Fruit fly (Drosophila melanogaster) whole organism, embryonic: Measurements from ENCODE around the gene RluA-1.

ENCODE experiments used
- Asciz ChIP-seq: fragments of 200-800 bp; sonication (Bioruptor generic); optimal IDR thresholded peaks from 2 replicates; lab custom pipeline; 2017; ENCODE audit warnings: missing biosample characterization, mild to moderate bottlenecking, missing genetic modification characterization, missing genetic modification reagents
- Atf-2 ChIP-seq: fragments of 200-800 bp; sonication (Bioruptor generic); optimal IDR thresholded peaks from 2 replicates; lab custom pipeline; 2016; ENCODE audit warnings: missing biosample characterization, missing genetic modification characterization
- CG10147 ChIP-seq: fragments of 200-800 bp; sonication (Bioruptor generic); optimal IDR thresholded peaks from 2 replicates; lab custom pipeline; 2019; ENCODE audit warnings: missing biosample characterization, mild to moderate bottlenecking, missing genetic modification characterization, moderate library complexity
- CG11247 ChIP-seq: fragments of 200-800 bp; sonication (Bioruptor generic); IDR thresholded peaks from 2 replicates; pipeline ENCODE4 v1.3.6; 2022; ENCODE audit warnings: missing biosample characterization, missing genetic modification characterization
- CG12155 ChIP-seq: fragments of 200-800 bp; sonication (Bioruptor generic); optimal IDR thresholded peaks from 3 replicates; lab custom pipeline; 2016; ENCODE audit warnings: missing biosample characterization, missing genetic modification characterization
- CG1233 ChIP-seq: fragments of 200-800 bp; sonication (Bioruptor generic); optimal IDR thresholded peaks from 4 replicates; lab custom pipeline; 2018; ENCODE audit warnings: missing biosample characterization, mild to moderate bottlenecking, missing genetic modification characterization
- CG13894 ChIP-seq: fragments of 200-800 bp; sonication (Bioruptor generic); optimal IDR thresholded peaks from 3 replicates; lab custom pipeline; 2018; ENCODE audit warnings: missing biosample characterization, mild to moderate bottlenecking, missing genetic modification characterization, moderate library complexity
- CG14965 ChIP-seq: fragments of 200-800 bp; sonication (Bioruptor generic); optimal IDR thresholded peaks from 2 replicates; lab custom pipeline; 2016; ENCODE audit warnings: missing biosample characterization, missing genetic modification characterization, borderline replicate concordance
- CG15514 ChIP-seq: fragments of 200-800 bp; sonication (Bioruptor generic); optimal IDR thresholded peaks from 3 replicates; lab custom pipeline; 2017; ENCODE audit warnings: missing biosample characterization, missing genetic modification characterization, mild to moderate bottlenecking, moderate library complexity, missing genetic modification reagents
- CG1602 ChIP-seq: fragments of 200-800 bp; sonication (Bioruptor generic); optimal IDR thresholded peaks from 3 replicates; lab custom pipeline; 2016; ENCODE audit warnings: missing biosample characterization, missing genetic modification characterization
- CG1603 ChIP-seq: fragments of 200-800 bp; sonication (Bioruptor generic); optimal IDR thresholded peaks from 2 replicates; lab custom pipeline; 2019; ENCODE audit warnings: missing biosample characterization, mild to moderate bottlenecking, missing genetic modification characterization, moderate library complexity
- CG17361 ChIP-seq: fragments of 200-800 bp; sonication (Bioruptor generic); IDR thresholded peaks from 3 replicates; pipeline ENCODE4 v1.3.6; 2022; ENCODE audit warnings: missing biosample characterization, missing genetic modification characterization
- CG17568 ChIP-seq: fragments of 200-800 bp; sonication (Bioruptor generic); optimal IDR thresholded peaks from 2 replicates; lab custom pipeline; 2018; ENCODE audit warnings: missing biosample characterization, mild to moderate bottlenecking, missing genetic modification characterization, moderate library complexity
- CG2889 ChIP-seq: fragments of 200-800 bp; sonication (Bioruptor generic); IDR thresholded peaks from 3 replicates; pipeline ENCODE4 v1.3.6; 2022; ENCODE audit warnings: missing biosample characterization, missing genetic modification characterization
- CG3281 ChIP-seq: fragments of 200-800 bp; sonication (Bioruptor generic); optimal IDR thresholded peaks from 3 replicates; lab custom pipeline; 2017; ENCODE audit warnings: missing biosample characterization, mild to moderate bottlenecking, missing genetic modification characterization
- CG4328 ChIP-seq: fragments of 200-800 bp; sonication (Bioruptor generic); optimal IDR thresholded peaks from 3 replicates; lab custom pipeline; 2017; ENCODE audit warnings: missing biosample characterization, missing genetic modification reagents, missing genetic modification characterization
- CG43689 ChIP-seq: fragments of 200-800 bp; sonication (Bioruptor generic); IDR thresholded peaks from 2 replicates; pipeline ENCODE4 v1.3.6; 2022; ENCODE audit warnings: missing biosample characterization, missing genetic modification characterization
- CG6254 ChIP-seq: fragments of 200-800 bp; sonication (Bioruptor generic); optimal IDR thresholded peaks from 3 replicates; lab custom pipeline; 2017; ENCODE audit warnings: mild to moderate bottlenecking, missing biosample characterization, missing genetic modification reagents, missing genetic modification characterization
- CG8944 ChIP-seq: fragments of 200-800 bp; sonication (Bioruptor generic); optimal IDR thresholded peaks from 3 replicates; lab custom pipeline; 2016; ENCODE audit warnings: missing biosample characterization, missing genetic modification characterization
- CG9876 ChIP-seq: fragments of 200-800 bp; sonication (Bioruptor generic); optimal IDR thresholded peaks from 2 replicates; lab custom pipeline; 2016; ENCODE audit warnings: missing biosample characterization, missing genetic modification characterization
- CoRest ChIP-seq: fragments of 200-800 bp; sonication (Bioruptor generic); optimal IDR thresholded peaks from 3 replicates; lab custom pipeline; 2018; ENCODE audit warnings: missing biosample characterization, mild to moderate bottlenecking, missing genetic modification characterization, moderate library complexity
- Dek ChIP-seq: fragments of 200-800 bp; sonication (Bioruptor generic); optimal IDR thresholded peaks from 3 replicates; lab custom pipeline; 2019; ENCODE audit warnings: missing biosample characterization, mild to moderate bottlenecking, missing genetic modification characterization, moderate library complexity
- Dip2 ChIP-seq: fragments of 200-800 bp; sonication (Bioruptor generic); IDR thresholded peaks from 2 replicates; pipeline ENCODE4 v1.3.6; 2022; ENCODE audit warnings: missing biosample characterization, missing genetic modification characterization
- Elba2 ChIP-seq: fragments of 200-800 bp; sonication (Bioruptor generic); optimal IDR thresholded peaks from 3 replicates; lab custom pipeline; 2016; ENCODE audit warnings: missing biosample characterization, missing genetic modification characterization
- Fer2 ChIP-seq: fragments of 200-800 bp; sonication (Bioruptor generic); optimal IDR thresholded peaks from 2 replicates; lab custom pipeline; 2018; ENCODE audit warnings: missing biosample characterization, mild to moderate bottlenecking, missing genetic modification characterization, moderate library complexity
- HLH3B ChIP-seq: fragments of 200-800 bp; sonication (Bioruptor generic); IDR thresholded peaks from 2 replicates; pipeline ENCODE4 v1.3.6; 2022; ENCODE audit warnings: missing biosample characterization, missing genetic modification characterization
- Mes4 ChIP-seq: fragments of 200-800 bp; sonication (Bioruptor generic); optimal IDR thresholded peaks from 2 replicates; lab custom pipeline; 2016; ENCODE audit warnings: missing biosample characterization, missing genetic modification characterization
- Neu2 ChIP-seq: fragments of 200-800 bp; sonication (Bioruptor generic); optimal IDR thresholded peaks from 3 replicates; lab custom pipeline; 2016; ENCODE audit warnings: missing biosample characterization, missing genetic modification characterization, borderline replicate concordance
- Oaz ChIP-seq: fragments of 200-800 bp; sonication (Bioruptor generic); IDR thresholded peaks from 2 replicates; pipeline ENCODE4 v1.3.6; 2022; ENCODE audit warnings: missing biosample characterization, missing genetic modification characterization
- Scr ChIP-seq: fragments of 200-800 bp; sonication (Bioruptor generic); IDR thresholded peaks from 2 replicates; pipeline ENCODE4 v1.3.6; 2022; ENCODE audit warnings: missing biosample characterization, missing genetic modification characterization; ENCODE audit not compliant: partially characterized antibody
- Trl ChIP-seq, 3 experiments: fragments of >200 bp in 2 of 3; fragments of 200-800 bp in 1 of 3; sonication (Bioruptor generic) in 1 of 3; optimal IDR thresholded peaks; 2 replicates in 1 of 3; 3 replicates in 2 of 3; lab custom pipeline; 2016 to 2017; ENCODE audit warnings: missing biosample characterization in 1 of 3, missing genetic modification characterization in 1 of 3
- Xrp1 ChIP-seq: fragments of 200-800 bp; sonication (Bioruptor generic); IDR thresholded peaks from 2 replicates; pipeline ENCODE4 v1.3.6; 2022; ENCODE audit warnings: missing biosample characterization, missing genetic modification characterization
- az2 ChIP-seq: fragments of 200-800 bp; sonication (Bioruptor generic); optimal IDR thresholded peaks from 3 replicates; lab custom pipeline; 2016; ENCODE audit warnings: missing biosample characterization, missing genetic modification characterization
- chm ChIP-seq: fragments of 200-800 bp; sonication (Bioruptor generic); IDR thresholded peaks from 2 replicates; pipeline ENCODE4 v1.3.6; 2022; ENCODE audit warnings: missing biosample characterization, missing genetic modification characterization
- gcm ChIP-seq: fragments of 200-800 bp; sonication (Bioruptor generic); optimal IDR thresholded peaks from 2 replicates; lab custom pipeline; 2019; ENCODE audit warnings: missing biosample characterization, mild to moderate bottlenecking, missing genetic modification characterization, moderate library complexity
- hbn ChIP-seq: fragments of 200-800 bp; sonication (Bioruptor generic); IDR thresholded peaks from 2 replicates; pipeline ENCODE4 v1.3.6; 2022; ENCODE audit warnings: missing biosample characterization, missing genetic modification characterization; ENCODE audit not compliant: partially characterized antibody
- lilli ChIP-seq: fragments of 200-800 bp; sonication (Bioruptor generic); optimal IDR thresholded peaks from 3 replicates; lab custom pipeline; 2016; ENCODE audit warnings: missing biosample characterization, missing genetic modification characterization
- maf-S ChIP-seq: fragments of 200-800 bp; sonication (Bioruptor generic); optimal IDR thresholded peaks from 2 replicates; lab custom pipeline; 2016; ENCODE audit warnings: missing biosample characterization, missing genetic modification characterization
- onecut ChIP-seq: fragments of 200-800 bp; sonication (Bioruptor generic); IDR thresholded peaks from 2 replicates; pipeline ENCODE4 v1.3.6; 2022; ENCODE audit warnings: missing biosample characterization, missing genetic modification characterization
- peb ChIP-seq: fragments of 200-800 bp; sonication (Bioruptor generic); IDR thresholded peaks from 2 replicates; pipeline ENCODE4 v1.3.6; 2022; ENCODE audit warnings: missing biosample characterization, missing genetic modification characterization
- pho ChIP-seq: fragments of 200-800 bp; sonication (Bioruptor generic); optimal IDR thresholded peaks from 2 replicates; lab custom pipeline; 2016; ENCODE audit warnings: missing biosample characterization, missing genetic modification characterization
- psq ChIP-seq: fragments of 200-800 bp; sonication (Bioruptor generic); optimal IDR thresholded peaks from 2 replicates; lab custom pipeline; 2017; ENCODE audit warnings: missing biosample characterization, missing genetic modification characterization
- row ChIP-seq: fragments of 200-800 bp; sonication (Bioruptor generic); IDR thresholded peaks from 3 replicates; pipeline ENCODE4 v1.3.6; 2022; ENCODE audit warnings: missing biosample characterization, missing genetic modification characterization
- schlank ChIP-seq: fragments of 200-800 bp; sonication (Bioruptor generic); optimal IDR thresholded peaks from 2 replicates; lab custom pipeline; 2018; ENCODE audit warnings: missing biosample characterization, mild to moderate bottlenecking, missing genetic modification characterization
- sens-2 ChIP-seq: fragments of 200-800 bp; sonication (Bioruptor generic); IDR thresholded peaks from 2 replicates; pipeline ENCODE4 v1.3.6; 2022; ENCODE audit warnings: missing biosample characterization, missing genetic modification characterization
- sob ChIP-seq: fragments of 200-800 bp; sonication (Bioruptor generic); IDR thresholded peaks from 2 replicates; pipeline ENCODE4 v1.3.6; 2022; ENCODE audit warnings: missing biosample characterization, missing genetic modification characterization
- sug ChIP-seq: fragments of 200-800 bp; optimal IDR thresholded peaks from 2 replicates; lab custom pipeline; 2019; ENCODE audit warnings: missing biosample characterization, mild to moderate bottlenecking, missing genetic modification characterization, moderate library complexity
- tna ChIP-seq: fragments of 200-800 bp; sonication (Bioruptor generic); IDR thresholded peaks from 2 replicates; pipeline ENCODE4 v1.3.6; 2022; ENCODE audit warnings: missing biosample characterization, missing genetic modification characterization; ENCODE audit not compliant: partially characterized antibody
- toy ChIP-seq: fragments of 200-800 bp; sonication (Bioruptor generic); IDR thresholded peaks from 2 replicates; pipeline ENCODE4 v1.3.6; 2022; ENCODE audit warnings: missing biosample characterization, missing genetic modification characterization
- vvl ChIP-seq: fragments of 200-800 bp; sonication (Bioruptor generic); IDR thresholded peaks from 2 replicates; pipeline ENCODE4 v1.3.6; 2022; ENCODE audit warnings: missing biosample characterization, missing genetic modification characterization

RluA-1 gene

dm6 chr2L:10468388-10468787 lies 5.8 kb downstream of the RluA-1 start (continued):
- TF ChIP-seq CG43689 (GFP tag; lab: Robert Waterston, UW) = peak; percentile 32; the same call in 1 of the 2 replicates
- TF ChIP-seq sens-2 (GFP tag; lab: Robert Waterston, UW) = peak; percentile 29; the same call in 1 of the 2 replicates
- TF ChIP-seq vvl (GFP tag; lab: Robert Waterston, UW) = peak; percentile 81
- TF ChIP-seq CG6254 = peak; percentile 40
- TF ChIP-seq sob (GFP tag; lab: Robert Waterston, UW) = peak; percentile 57; the same call in 1 of the 2 replicates
- no peak for TF ChIP-seq Dek
- TF ChIP-seq CG15514 = peak; percentile 60
- TF ChIP-seq CG12155 (GFP tag; lab: Kevin White, UChicago) = peak; percentile 10
- no peak for TF ChIP-seq maf-S
- peak; percentile 64 for TF ChIP-seq Xrp1 (GFP tag; lab: Robert Waterston, UW)
- TF ChIP-seq chm = 0 out of 2 replicates have a peak, but pooled peaks have one; percentile 55
- peak; percentile 63 for TF ChIP-seq CoRest (tag; lab: Kevin White, UChicago)
- peak; percentile 37 for TF ChIP-seq CG4328 (GFP tag; lab: Kevin White, UChicago)
- peak; percentile 55 for TF ChIP-seq az2 (GFP tag; lab: Kevin White, UChicago)
- TF ChIP-seq pho = peak; percentile 6
- TF ChIP-seq hbn (GFP tag; lab: Robert Waterston, UW) = no peak
- TF ChIP-seq HLH3B (GFP tag; lab: Robert Waterston, UW) = peak; percentile 75
- 0 out of 2 replicates have a peak, but pooled peaks have one; percentile 14 for TF ChIP-seq toy (GFP tag; lab: Robert Waterston, UW)
- TF ChIP-seq CG1233 (GFP tag; lab: Kevin White, UChicago) = no peak
- no peak for TF ChIP-seq tna
- TF ChIP-seq CG1602 = peak; percentile 49
- TF ChIP-seq Oaz = no peak
- peak; percentile 81 for TF ChIP-seq row (GFP tag; lab: Robert Waterston, UW)
- TF ChIP-seq sug (tag; lab: Kevin White, UChicago) = peak; percentile 26
- TF ChIP-seq Asciz (GFP tag; lab: Kevin White, UChicago) = peak; percentile 41
- no peak for TF ChIP-seq CG14965 (GFP tag; lab: Kevin White, UChicago)
- TF ChIP-seq schlank = peak; percentile 26
- no peak for TF ChIP-seq Scr (GFP tag; lab: Robert Waterston, UW)
- TF ChIP-seq onecut (GFP tag; lab: Robert Waterston, UW) = peak; percentile 38; the same call in 1 of the 2 replicates
- TF ChIP-seq CG8944 (GFP tag; lab: Kevin White, UChicago) = peak; percentile 8
- no peak for TF ChIP-seq CG13894 (tag; lab: Kevin White, UChicago)
- TF ChIP-seq psq = no peak
- no peak for TF ChIP-seq Mes4 (GFP tag; lab: Kevin White, UChicago)
- peak; percentile 62 for TF ChIP-seq CG1603 (tag; lab: Kevin White, UChicago)
- TF ChIP-seq CG9876 (GFP tag; lab: Kevin White, UChicago) = no peak
- no peak for TF ChIP-seq Atf-2 (GFP tag; lab: Kevin White, UChicago)
- TF ChIP-seq Trl (optimal IDR thresholded peaks at IDR 0.05; lab: Kevin White, UChicago) = no peak
- peak; percentile 38 for TF ChIP-seq Trl (GFP tag; optimal IDR thresholded peaks at IDR 0.05; lab: Kevin White, UChicago)
- peak; percentile 55; the same call in 1 of the 2 replicates for TF ChIP-seq CG11247 (GFP tag; lab: Robert Waterston, UW)
- TF ChIP-seq CG3281 (GFP tag; lab: Kevin White, UChicago) = peak; percentile 43
- TF ChIP-seq gcm (GFP tag; lab: Kevin White, UChicago) = peak; percentile 2
- 0 out of 3 replicates have a peak, but pooled peaks have one; percentile 45 for TF ChIP-seq CG2889 (GFP tag; lab: Robert Waterston, UW)
- no peak for TF ChIP-seq Dip2 (GFP tag; lab: Robert Waterston, UW)
- TF ChIP-seq CG17361 (GFP tag; lab: Robert Waterston, UW) = peak; percentile 36; the same call in 1 of the 3 replicates
- TF ChIP-seq lilli (GFP tag; lab: Kevin White, UChicago) = peak; percentile 52
- peak; percentile 41 for TF ChIP-seq CG10147
- peak; percentile 25 for TF ChIP-seq Fer2 (tag; lab: Kevin White, UChicago)
- no peak for TF ChIP-seq Neu2 (GFP tag; lab: Kevin White, UChicago)
- peak; percentile 56 for TF ChIP-seq peb (GFP tag; lab: Robert Waterston, UW)
- no peak for TF ChIP-seq Elba2 (GFP tag; lab: Kevin White, UChicago)
- peak; percentile 34 for TF ChIP-seq CG17568 (GFP tag; lab: Kevin White, UChicago)
